Worm (Caenorhabditis elegans) whole organism, mixed stage, embryonic: ENCODE results near the gene gly-7.
A peak's percentile ranks its signal among the peaks of the same experiment; 100 is the strongest.

Experiments used
- blmp-1 ChIP-seq: fragments of 150-350 bp; optimal IDR thresholded peaks from 2 replicates; lab custom pipeline; 2014; ENCODE audit warnings: missing biosample characterization, missing genetic modification characterization
- ceh-43 ChIP-seq: fragments of 200-800 bp; sonication (Bioruptor generic); optimal IDR thresholded peaks from 2 replicates; lab custom pipeline; 2018; ENCODE audit warnings: mild to moderate bottlenecking, missing genetic modification characterization, moderate library complexity, missing compliant biosample characterization
- ceh-83 ChIP-seq: fragments of 200-800 bp; sonication (Bioruptor generic); optimal IDR thresholded peaks from 2 replicates; lab custom pipeline; 2018; ENCODE audit warnings: mild to moderate bottlenecking, missing genetic modification characterization, missing compliant biosample characterization
- ces-1 ChIP-seq: fragments of 150-350 bp; optimal IDR thresholded peaks from 2 replicates; lab custom pipeline; 2014; ENCODE audit warnings: missing biosample characterization, missing genetic modification reagents, missing genetic modification characterization
- drap-1 ChIP-seq: fragments of 200-800 bp; sonication (Bioruptor generic); optimal IDR thresholded peaks from 3 replicates; lab custom pipeline; 2018; ENCODE audit warnings: mild to moderate bottlenecking, missing genetic modification characterization, missing compliant biosample characterization
- elt-1 ChIP-seq: sonication (generic microtip); optimal IDR thresholded peaks from 2 replicates; lab custom pipeline; 2017; ENCODE audit warnings: missing genetic modification characterization, mild to moderate bottlenecking, missing compliant biosample characterization, antibody characterized with exemption, moderate library complexity, borderline replicate concordance; ENCODE audit not compliant: insufficient read depth
- elt-3 ChIP-seq: fragments of 150-350 bp; optimal IDR thresholded peaks from 2 replicates; lab custom pipeline; 2014; ENCODE audit warnings: missing biosample characterization, missing genetic modification characterization
- flh-1 ChIP-seq: fragments of 200-800 bp; sonication (Bioruptor generic); optimal IDR thresholded peaks from 2 replicates; lab custom pipeline; 2018; ENCODE audit warnings: mild to moderate bottlenecking, missing genetic modification characterization, moderate library complexity, missing compliant biosample characterization
- hlh-1 ChIP-seq: fragments of 150-350 bp; optimal IDR thresholded peaks from 2 replicates; lab custom pipeline; 2014; ENCODE audit warnings: missing biosample characterization, missing genetic modification reagents, missing genetic modification characterization
- lin-13 ChIP-seq: fragments of 150-350 bp; optimal IDR thresholded peaks from 2 replicates; lab custom pipeline; 2014; ENCODE audit warnings: missing biosample characterization, missing genetic modification characterization
- lin-32 ChIP-seq: fragments of 200-800 bp; sonication (Bioruptor generic); optimal IDR thresholded peaks from 2 replicates; lab custom pipeline; 2018; ENCODE audit warnings: mild to moderate bottlenecking, missing genetic modification characterization, missing compliant biosample characterization
- mep-1 ChIP-seq: fragments of 150-350 bp; optimal IDR thresholded peaks from 2 replicates; lab custom pipeline; 2017; ENCODE audit warnings: missing biosample characterization, missing genetic modification reagents, missing genetic modification characterization, inconsistent platforms
- mls-2 ChIP-seq: sonication (generic microtip); optimal IDR thresholded peaks from 2 replicates; lab custom pipeline; 2016; ENCODE audit warnings: mild to moderate bottlenecking, missing genetic modification characterization, moderate library complexity, missing compliant biosample characterization
- nhr-12 ChIP-seq: fragments of 150-350 bp; optimal IDR thresholded peaks from 2 replicates; lab custom pipeline; 2014; ENCODE audit warnings: missing biosample characterization, missing genetic modification characterization
- nhr-237 ChIP-seq: fragments of 150-350 bp; optimal IDR thresholded peaks from 2 replicates; lab custom pipeline; 2014; ENCODE audit warnings: missing biosample characterization, missing genetic modification characterization
- nhr-76 ChIP-seq: sonication (generic microtip); optimal IDR thresholded peaks from 2 replicates; lab custom pipeline; 2017; ENCODE audit warnings: missing biosample characterization, missing genetic modification characterization
- sem-2 ChIP-seq: fragments of 200-800 bp; sonication (Bioruptor generic); optimal IDR thresholded peaks from 2 replicates; lab custom pipeline; 2018; ENCODE audit warnings: mild to moderate bottlenecking, missing genetic modification characterization, missing compliant biosample characterization
- snpc-4 ChIP-seq: fragments of 150-350 bp; optimal IDR thresholded peaks from 2 replicates; lab custom pipeline; 2014; ENCODE audit warnings: missing biosample characterization, missing genetic modification characterization
- sptf-1 ChIP-seq: sonication (generic microtip); optimal IDR thresholded peaks from 2 replicates; lab custom pipeline; 2017; ENCODE audit warnings: mild to moderate bottlenecking, missing genetic modification characterization, moderate library complexity, missing compliant biosample characterization
- tbx-8 ChIP-seq: fragments of 200-800 bp; sonication (Bioruptor generic); optimal IDR thresholded peaks from 2 replicates; lab custom pipeline; 2018; ENCODE audit warnings: mild to moderate bottlenecking, missing genetic modification characterization, moderate library complexity, missing compliant biosample characterization
- unc-120 ChIP-seq: sonication (generic microtip); optimal IDR thresholded peaks from 2 replicates; lab custom pipeline; 2017; ENCODE audit warnings: missing genetic modification characterization, missing compliant biosample characterization; ENCODE audit not compliant: poor library complexity, severe bottlenecking
- unc-39 ChIP-seq: fragments of 150-350 bp; optimal IDR thresholded peaks from 2 replicates; lab custom pipeline; 2014; ENCODE audit warnings: missing biosample characterization, missing genetic modification characterization
- zip-8 ChIP-seq: fragments of 150-350 bp; optimal IDR thresholded peaks from 2 replicates; lab custom pipeline; 2014; ENCODE audit warnings: missing biosample characterization, missing genetic modification characterization

The gly-7 gene

DNA sequence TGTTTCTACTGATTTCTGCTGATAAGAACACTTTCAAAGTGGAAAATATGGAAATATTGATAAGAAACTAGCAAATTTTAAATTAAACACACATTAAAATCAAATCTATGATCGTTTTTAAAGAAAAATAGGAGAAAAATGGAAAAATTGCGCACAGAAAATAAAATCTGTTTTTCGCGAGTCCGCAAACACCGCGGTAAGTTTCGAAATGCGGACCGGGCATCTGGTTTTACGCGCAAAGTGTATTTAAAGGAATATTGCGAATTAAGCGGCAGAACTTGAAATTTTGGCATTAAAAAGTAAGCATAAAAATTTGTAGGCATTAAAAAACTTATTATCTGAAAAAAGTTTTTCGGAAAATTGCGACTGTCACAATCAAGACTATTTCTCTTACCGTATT, 48.0 kb downstream of the gly-7 start:
- TF ChIP-seq lin-13 (tag; lab: Kevin White, UChicago) (no peak), unc-120 (tag; lab: Kevin White, UChicago) (no peak), unc-39 (tag; lab: Kevin White, UChicago) (no peak), flh-1 (no peak), nhr-76 (tag; lab: Kevin White, UChicago) (no peak), nhr-12 (tag; lab: Kevin White, UChicago) (no peak), lin-32 (no peak), mep-1 (tag; lab: Kevin White, UChicago) (no peak), blmp-1 (tag; lab: Kevin White, UChicago) (no peak), snpc-4 (tag; lab: Kevin White, UChicago) (no peak), hlh-1 (tag; lab: Kevin White, UChicago) (no peak), sem-2 (GFP tag; lab: Kevin White, UChicago) (no peak), ceh-83 (GFP tag; lab: Kevin White, UChicago) (no peak), ces-1 (GFP tag; lab: Kevin White, UChicago) (no peak), sptf-1 (no peak), zip-8 (tag; lab: Kevin White, UChicago) (no peak), tbx-8 (GFP tag; lab: Kevin White, UChicago) (no peak), ceh-43 (no peak)

DNA sequence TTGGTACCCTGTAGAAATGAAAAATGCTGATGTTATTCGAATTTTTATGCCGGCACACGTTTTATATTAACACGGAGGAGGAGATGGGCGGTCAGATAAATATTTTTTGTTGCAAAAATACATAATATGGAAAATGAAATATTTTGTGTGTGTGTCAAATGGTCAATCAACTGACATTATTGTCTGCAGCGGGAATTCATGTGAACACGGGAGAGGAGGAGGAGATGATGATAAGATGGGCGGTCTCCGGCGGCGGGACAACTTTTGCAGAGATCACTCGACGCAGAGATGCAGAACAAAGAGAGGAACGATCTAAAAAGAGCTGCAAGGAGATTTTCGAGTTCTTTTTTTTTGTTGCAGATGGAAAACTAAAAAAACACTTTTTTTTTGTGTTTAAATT, 49.4 kb downstream of the gly-7 start, which contains the start of gene dhs-13:
Gene dhs-13, minus strand, starts transcription at position 8 of the 400 bp plus-strand sequence.
- TF ChIP-seq tbx-8 (GFP tag; lab: Kevin White, UChicago) (no peak), elt-1 (tag; lab: Kevin White, UChicago) (peak; percentile 13), sptf-1 (no peak), nhr-237 (tag; lab: Kevin White, UChicago) (no peak), unc-120 (tag; lab: Kevin White, UChicago) (peak; percentile 23)

DNA sequence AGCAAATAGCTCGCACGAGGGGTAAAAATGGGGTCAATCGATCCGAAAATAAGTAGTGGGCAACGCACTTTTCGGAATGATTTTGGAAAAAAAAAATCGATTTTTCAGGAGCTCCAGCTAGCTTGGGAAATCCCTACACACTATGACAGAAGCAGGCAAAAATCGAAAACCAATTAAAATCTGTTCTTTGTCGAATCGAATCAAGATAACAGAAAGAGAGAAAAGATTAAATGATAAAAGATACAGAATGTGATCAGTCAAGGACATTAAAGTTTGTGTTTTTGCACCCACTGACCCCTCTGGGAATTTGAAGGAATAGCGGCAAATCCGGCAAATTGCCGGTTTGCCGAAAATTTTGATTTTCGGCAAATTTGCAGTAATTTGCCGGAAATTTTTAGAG, 53.7 kb downstream of the gly-7 start:
- no peak for TF ChIP-seq elt-3 (tag; lab: Kevin White, UChicago)
- no peak for TF ChIP-seq drap-1
- no peak for TF ChIP-seq mls-2 (tag; lab: Kevin White, UChicago)
- no peak for TF ChIP-seq ceh-43
- TF ChIP-seq mep-1 (tag; lab: Kevin White, UChicago): no peak
- TF ChIP-seq, all 35 proteins: peak for 0
